Fruit fly (Drosophila melanogaster): ENCODE data around the gene drd.

Gene drd

dm6 chrX:15163395-15163794, 37.8 kb downstream of the drd start:
- TF ChIP-seq cic (GFP tag; optimal IDR thresholded peaks at IDR 0.05) (no peak), ovo (GFP tag; optimal IDR thresholded peaks at IDR 0.05) (no peak), tj (GFP tag; optimal IDR thresholded peaks at IDR 0.05) (no peak), pad (GFP tag; optimal IDR thresholded peaks at IDR 0.05) (no peak), toe (GFP tag; optimal IDR thresholded peaks at IDR 0.05) (no peak), cnc (optimal IDR thresholded peaks at IDR 0.05) (no peak), CG7101 (tag; optimal IDR thresholded peaks at IDR 0.05) (no peak), kay (GFP tag; ENCODE audit: borderline replicate concordance) (no peak), CG7045 (GFP tag; optimal IDR thresholded peaks at IDR 0.05) (no peak), Clk (GFP tag; optimal IDR thresholded peaks at IDR 0.05) (no peak), Hr96 (GFP tag; optimal IDR thresholded peaks at IDR 0.05) (no peak), CG14711 (tag; optimal IDR thresholded peaks at IDR 0.05) (no peak), CG1620 (GFP tag; optimal IDR thresholded peaks at IDR 0.05) (no peak), CG5204 (GFP tag; optimal IDR thresholded peaks at IDR 0.05) (no peak), Crg-1 (GFP tag; optimal IDR thresholded peaks at IDR 0.05) (no peak), CG33017 (tag; optimal IDR thresholded peaks at IDR 0.05) (no peak)

DNA sequence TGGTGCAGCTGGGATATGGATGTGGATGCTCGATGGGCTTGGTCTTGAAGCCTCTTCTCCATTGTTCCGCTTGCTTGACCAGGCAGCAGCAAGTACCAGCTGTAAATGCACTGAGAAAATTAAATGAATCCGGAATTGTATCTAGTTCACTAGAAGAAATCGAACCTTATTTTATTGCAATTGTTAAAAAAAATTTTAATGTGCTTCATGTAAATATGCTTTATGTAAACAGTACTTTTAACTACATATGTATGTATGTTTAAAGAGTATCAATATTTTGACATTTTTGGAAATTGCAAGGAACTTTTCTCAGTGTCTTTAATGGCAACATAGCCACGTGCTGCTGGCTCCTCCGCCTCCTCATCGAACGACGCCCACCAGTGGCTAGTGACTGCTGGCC, 39.3 kb downstream of the drd start:
- TF ChIP-seq bab1 (GFP tag; optimal IDR thresholded peaks at IDR 0.05) = no peak
- no peak for TF ChIP-seq ovo (GFP tag; optimal IDR thresholded peaks at IDR 0.05)
- TF ChIP-seq Hr96 (GFP tag; optimal IDR thresholded peaks at IDR 0.05) = no peak
- TF ChIP-seq CG11617 (GFP tag; optimal IDR thresholded peaks at IDR 0.05) = no peak
- no peak for TF ChIP-seq CG7101 (tag; optimal IDR thresholded peaks at IDR 0.05)
- no peak for TF ChIP-seq Mnt (GFP tag; optimal IDR thresholded peaks at IDR 0.05)
- TF ChIP-seq CG33017 (tag; optimal IDR thresholded peaks at IDR 0.05) = no peak
- TF ChIP-seq CG14711 (tag; optimal IDR thresholded peaks at IDR 0.05) = no peak
- no peak for TF ChIP-seq tj (GFP tag; optimal IDR thresholded peaks at IDR 0.05)
- no peak for TF ChIP-seq cnc (optimal IDR thresholded peaks at IDR 0.05)
- no peak for TF ChIP-seq kay (GFP tag; ENCODE audit: borderline replicate concordance)
- no peak for TF ChIP-seq CG1620 (GFP tag; optimal IDR thresholded peaks at IDR 0.05)
- no peak for TF ChIP-seq cic (GFP tag; optimal IDR thresholded peaks at IDR 0.05)
- TF ChIP-seq toe (GFP tag; optimal IDR thresholded peaks at IDR 0.05) = no peak
- TF ChIP-seq pad (GFP tag; optimal IDR thresholded peaks at IDR 0.05) = no peak
- no peak for TF ChIP-seq CG12768 (GFP tag; optimal IDR thresholded peaks at IDR 0.05)
- TF ChIP-seq CG5204 (GFP tag; optimal IDR thresholded peaks at IDR 0.05) = no peak
- no peak for TF ChIP-seq Crg-1 (GFP tag; optimal IDR thresholded peaks at IDR 0.05)
- no peak for TF ChIP-seq Clk (GFP tag; optimal IDR thresholded peaks at IDR 0.05)

DNA sequence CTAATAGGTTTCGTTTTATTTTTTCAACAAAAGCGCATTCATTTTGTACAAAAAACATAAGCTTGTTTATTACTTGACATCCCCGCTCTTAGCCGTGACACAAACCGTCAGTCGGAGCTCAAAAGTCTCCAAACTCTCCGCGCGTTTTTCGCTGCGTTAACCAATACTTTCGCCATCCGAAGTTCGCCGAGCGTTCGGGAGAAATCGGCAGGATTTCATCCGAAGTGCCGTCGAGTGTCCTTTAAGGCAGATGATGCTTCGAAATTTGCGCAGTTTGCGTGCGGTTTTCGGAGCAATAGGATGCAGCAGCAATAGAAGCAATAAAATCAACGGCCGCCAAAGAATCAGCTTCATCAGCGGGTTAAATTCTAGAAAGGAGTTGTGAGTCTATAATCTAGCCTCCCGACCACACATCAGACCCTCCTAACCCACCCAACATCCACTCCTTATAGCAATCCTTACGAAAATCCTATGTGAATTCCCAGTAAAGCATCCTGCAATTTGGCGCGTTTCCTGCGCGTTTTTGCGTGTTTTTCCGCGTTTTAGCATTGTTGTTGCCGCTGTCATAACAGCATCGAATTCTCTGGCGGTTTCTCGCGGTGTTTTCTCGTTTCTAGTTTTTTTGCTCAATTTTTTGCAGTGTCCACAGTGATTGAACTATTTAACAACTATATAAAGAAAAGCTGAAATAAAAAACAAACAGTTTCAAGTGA, 49.8 kb downstream of the drd start, which contains the start of gene CG43737:
Gene CG43737, plus strand, starts transcription at position 271 of the 713 bp plus-strand sequence.
- TF ChIP-seq CG33017 (tag; optimal IDR thresholded peaks at IDR 0.05) = no peak
- no peak for TF ChIP-seq Crg-1 (GFP tag; optimal IDR thresholded peaks at IDR 0.05)
- no peak for TF ChIP-seq cic (GFP tag; optimal IDR thresholded peaks at IDR 0.05)
- TF ChIP-seq kay (GFP tag; ENCODE audit: borderline replicate concordance) = no peak
- TF ChIP-seq CG1620 (GFP tag; optimal IDR thresholded peaks at IDR 0.05) = no peak
- TF ChIP-seq cnc (optimal IDR thresholded peaks at IDR 0.05) = no peak
- TF ChIP-seq bab1 (GFP tag; optimal IDR thresholded peaks at IDR 0.05) = no peak
- TF ChIP-seq Hr96 (GFP tag; optimal IDR thresholded peaks at IDR 0.05) = no peak
- TF ChIP-seq tj (GFP tag; optimal IDR thresholded peaks at IDR 0.05) = no peak
- no peak for TF ChIP-seq CG12768 (GFP tag; optimal IDR thresholded peaks at IDR 0.05)
- TF ChIP-seq ovo (GFP tag; optimal IDR thresholded peaks at IDR 0.05) = no peak
- no peak for TF ChIP-seq CG11617 (GFP tag; optimal IDR thresholded peaks at IDR 0.05)
- no peak for TF ChIP-seq Mnt (GFP tag; optimal IDR thresholded peaks at IDR 0.05)
- TF ChIP-seq CG14711 (tag; optimal IDR thresholded peaks at IDR 0.05) = no peak

Measured in whole organism, adult.